Worm (Caenorhabditis elegans) whole organism, L1 larva: ENCODE results near the gene F35H10.3.

ENCODE experiments used
- C34B4.2 ChIP-seq: sonication (generic microtip); optimal IDR thresholded peaks from 2 replicates; lab custom pipeline; 2017; ENCODE audit warnings: mild to moderate bottlenecking, missing genetic modification characterization, missing compliant biosample characterization
- aly-2 ChIP-seq: fragments of 150-350 bp; optimal IDR thresholded peaks from 2 replicates; lab custom pipeline; 2014; ENCODE audit warnings: missing biosample characterization, missing genetic modification characterization
- ceh-82 ChIP-seq, 3 experiments: fragments of 150-350 bp in 1 of 3; sonication (generic microtip) in 2 of 3; optimal IDR thresholded peaks; 2 replicates each; lab custom pipeline; 2014 to 2017; ENCODE audit warnings: missing biosample characterization in 3 of 3, missing genetic modification characterization in 3 of 3
- elt-3 ChIP-seq, 6 experiments: fragments of 150-350 bp in 1 of 6; sonication (generic microtip); optimal IDR thresholded peaks; 2 replicates each; lab custom pipeline; 2017 to 2018; ENCODE audit warnings: missing biosample characterization in 6 of 6, missing genetic modification characterization in 6 of 6, inconsistent platforms in 1 of 6
- lin-13 ChIP-seq: fragments of 150-350 bp; optimal IDR thresholded peaks from 2 replicates; lab custom pipeline; 2014; ENCODE audit warnings: missing biosample characterization, missing genetic modification reagents, missing genetic modification characterization
- lin-35 ChIP-seq, 2 experiments: fragments of 150-350 bp; optimal IDR thresholded peaks; 2 replicates each; lab custom pipeline; 2014; ENCODE audit warnings: missing biosample characterization in 2 of 2, missing genetic modification characterization in 2 of 2, missing genetic modification reagents in 2 of 2
- mdl-1 ChIP-seq, 2 experiments: fragments of 150-350 bp; optimal IDR thresholded peaks; 2 replicates each; lab custom pipeline; 2014 to 2017; ENCODE audit warnings: missing biosample characterization in 2 of 2, missing genetic modification characterization in 2 of 2, inconsistent platforms in 1 of 2
- nhr-77 ChIP-seq: fragments of 150-350 bp; optimal IDR thresholded peaks from 2 replicates; lab custom pipeline; 2014; ENCODE audit warnings: missing biosample characterization, missing genetic modification characterization
- sox-4 ChIP-seq: sonication (generic microtip); optimal IDR thresholded peaks from 2 replicates; lab custom pipeline; 2016; ENCODE audit warnings: missing genetic modification characterization, missing compliant biosample characterization
- unc-62 ChIP-seq: fragments of 150-350 bp; optimal IDR thresholded peaks from 2 replicates; lab custom pipeline; 2014; ENCODE audit warnings: missing biosample characterization, missing genetic modification reagents, missing genetic modification characterization
- zag-1 ChIP-seq: fragments of 150-350 bp; optimal IDR thresholded peaks from 2 replicates; lab custom pipeline; 2014; ENCODE audit warnings: missing biosample characterization, missing genetic modification characterization
- ztf-4 ChIP-seq: fragments of 150-350 bp; optimal IDR thresholded peaks from 2 replicates; lab custom pipeline; 2014; ENCODE audit warnings: missing biosample characterization, missing genetic modification characterization

ce11 chrIV:8312846-8313245 lies 12.9 kb upstream of the F35H10.3 start, which contains the start of gene F35H10.10:
- TF ChIP-seq unc-62 (GFP tag; lab: Kevin White, UChicago) (no peak), ztf-4 (no peak), lin-35 (GFP tag; optimal IDR thresholded peaks at IDR 0.05; lab: Kevin White, UChicago) (no peak), zag-1 (tag; lab: Kevin White, UChicago) (no peak), aly-2 (tag; lab: Kevin White, UChicago) (no peak), lin-13 (GFP tag; lab: Kevin White, UChicago) (no peak), mdl-1 (tag; optimal IDR thresholded peaks at IDR 0.05; lab: Kevin White, UChicago) (no peak), C34B4.2 (tag; lab: Kevin White, UChicago) (no peak), elt-3 (tag; optimal IDR thresholded peaks at IDR 0.05; lab: Kevin White, UChicago) (no peak), nhr-77 (tag; lab: Kevin White, UChicago) (no peak), ceh-82 (tag; optimal IDR thresholded peaks at IDR 0.05; lab: Kevin White, UChicago) (no peak), sox-4 (tag; lab: Kevin White, UChicago) (no peak)
